Worm (Caenorhabditis elegans) whole organism, midembryonic: ENCODE data around the gene Y41C4A.7.

Experiments
- T22C8.4 ChIP-seq: fragments of 200-800 bp; sonication (Bioruptor generic); IDR thresholded peaks from 2 replicates; pipeline ENCODE4 v1.3.6; 2022; ENCODE audit warnings: missing genetic modification characterization, missing compliant biosample characterization
- flt-1 ChIP-seq: fragments of 200-800 bp; sonication (Bioruptor generic); IDR thresholded peaks from 2 replicates; pipeline ENCODE4 v1.3.6; 2022; ENCODE audit warnings: missing genetic modification characterization, missing compliant biosample characterization
- klf-2 ChIP-seq: fragments of 200-800 bp; sonication (Bioruptor generic); conservative IDR thresholded peaks from 2 replicates; pipeline ENCODE4 v1.3.6; 2022; ENCODE audit warnings: missing genetic modification reagents, missing genetic modification characterization, missing compliant biosample characterization
- med-1 ChIP-seq: sonication (generic microtip); optimal IDR thresholded peaks from 2 replicates; lab custom pipeline; 2017; ENCODE audit warnings: missing genetic modification characterization, mild to moderate bottlenecking, missing compliant biosample characterization, antibody characterized with exemption, missing genetic modification reagents; ENCODE audit not compliant: insufficient read depth
- ref-1 ChIP-seq: fragments of 200-800 bp; sonication (Bioruptor generic); conservative IDR thresholded peaks from 2 replicates; pipeline ENCODE4 v1.3.6; 2022; ENCODE audit warnings: missing genetic modification reagents, missing genetic modification characterization, missing compliant biosample characterization
- ztf-29 ChIP-seq: fragments of 200-800 bp; sonication (Bioruptor generic); IDR thresholded peaks from 2 replicates; pipeline ENCODE4 v1.3.6; 2022; ENCODE audit warnings: missing genetic modification reagents, missing genetic modification characterization, missing compliant biosample characterization

DNA sequence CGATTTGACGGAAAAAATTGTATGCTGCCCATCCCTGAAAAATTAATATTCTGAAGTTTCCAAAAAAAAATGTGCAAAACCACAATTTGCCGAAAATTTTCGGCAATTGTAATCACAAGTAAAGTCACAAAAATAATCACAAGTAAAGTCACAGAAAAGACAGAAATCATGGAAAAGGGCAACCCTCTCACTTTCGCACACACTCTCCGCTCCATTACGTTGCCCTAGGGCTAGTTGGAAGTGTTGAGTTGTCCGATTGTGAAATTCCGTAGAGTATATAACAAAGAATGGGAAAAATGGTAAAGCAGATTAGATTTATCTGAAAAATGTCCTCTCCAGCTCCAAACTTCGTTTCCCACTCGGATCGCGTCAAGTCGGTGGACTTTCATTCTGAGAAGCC is 22.7 kb downstream of the Y41C4A.7 start, which contains the start of gene Y41C4A.32:
- TF ChIP-seq med-1 (GFP tag; lab: Kevin White, UChicago) (no peak), klf-2 (no peak), ref-1 (GFP tag; lab: Robert Waterston, UW) (no peak), T22C8.4 (GFP tag; lab: Robert Waterston, UW) (no peak), flt-1 (GFP tag; lab: Robert Waterston, UW) (no peak), ztf-29 (GFP tag; lab: Robert Waterston, UW) (no peak)
